Worm (Caenorhabditis elegans): ENCODE data around the gene Y43B11AR.3.
A peak's percentile ranks its signal among the peaks of the same experiment; 100 is the strongest.

Y43B11AR.3 gene

DNA sequence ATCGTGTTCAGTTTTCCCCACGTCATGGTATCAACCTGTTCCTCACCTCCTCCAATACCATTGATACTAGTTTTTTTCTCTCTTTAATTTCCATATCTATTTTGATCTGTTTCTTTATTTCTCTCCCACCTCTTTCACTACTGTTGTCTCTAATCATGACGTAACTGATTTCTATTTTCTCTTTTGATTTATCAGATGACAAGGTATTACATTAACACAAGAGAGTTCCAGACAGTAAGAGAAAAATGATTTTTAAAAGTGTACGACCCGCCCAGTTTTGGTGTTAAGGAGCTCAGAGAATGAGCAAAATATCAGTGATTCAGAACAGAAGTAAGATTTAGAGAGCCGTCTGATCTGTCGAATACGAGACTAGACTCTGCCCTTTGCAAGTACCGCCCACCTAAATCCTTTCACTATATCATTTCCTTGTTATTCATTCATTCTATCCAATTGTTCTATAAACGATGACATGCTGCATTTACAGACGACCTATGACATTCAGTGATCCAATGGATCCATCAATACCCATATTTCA, 33.8 kb downstream of the Y43B11AR.3 start, which contains the start of gene nhr-105 (continued):
- TF ChIP-seq Y5F2A.4 (GFP tag; optimal IDR thresholded peaks at IDR 0.05) (no peak), fos-1 (tag; optimal IDR thresholded peaks at IDR 0.05) (no peak), hif-1 (tag; optimal IDR thresholded peaks at IDR 0.05) (no peak), cey-2 (tag; optimal IDR thresholded peaks at IDR 0.05; ENCODE audit: borderline replicate concordance, insufficient read depth) (peak; percentile 83), zag-1 (tag; optimal IDR thresholded peaks at IDR 0.05) (no peak), set-16 (GFP tag; IDR thresholded peaks at IDR 0.05) (no peak; the same call in 1 of the 2 replicates), daf-16 (GFP tag; optimal IDR thresholded peaks at IDR 0.05) (no peak), daf-16 (tag; optimal IDR thresholded peaks at IDR 0.05) (peak; percentile 83), zip-11 (GFP tag; IDR thresholded peaks at IDR 0.05) (no peak), Y105C5A.15 (GFP tag; IDR thresholded peaks at IDR 0.05) (no peak), skn-1 (tag; optimal IDR thresholded peaks at IDR 0.05) (no peak), egl-43 (GFP tag; IDR thresholded peaks at IDR 0.05) (no peak), egl-27 (tag; optimal IDR thresholded peaks at IDR 0.05) (peak; percentile 1), nhr-10 (tag; optimal IDR thresholded peaks at IDR 0.05) (peak; percentile 74), T20F7.1 (GFP tag; optimal IDR thresholded peaks at IDR 0.05) (peak; percentile 36), F10B5.3 (tag; optimal IDR thresholded peaks at IDR 0.05) (no peak), rbr-2 (tag; optimal IDR thresholded peaks at IDR 0.05) (peak; percentile 17), daf-19 (GFP tag; conservative IDR thresholded peaks at IDR 0.05) (no peak), hlh-11 (tag; optimal IDR thresholded peaks at IDR 0.05) (peak; percentile 92), pha-4 (GFP tag; IDR thresholded peaks at IDR 0.05) (no peak), pha-4 (tag; optimal IDR thresholded peaks at IDR 0.05) (no peak), fkh-10 (GFP tag; optimal IDR thresholded peaks at IDR 0.05) (no peak), tra-1 (GFP tag; IDR thresholded peaks at IDR 0.05) (peak; percentile 62), jun-1 (tag; optimal IDR thresholded peaks at IDR 0.05) (no peak), Y75B8A.6 (GFP tag; IDR thresholded peaks at IDR 0.05) (0 out of 2 replicates have a peak, but pooled peaks have one; percentile 33), snpc-1.2 (GFP tag; IDR thresholded peaks at IDR 0.05) (no peak), gei-8 (GFP tag; optimal IDR thresholded peaks at IDR 0.05) (no peak), lir-3 (tag; optimal IDR thresholded peaks at IDR 0.05) (no peak), ceh-28 (tag; optimal IDR thresholded peaks at IDR 0.05) (no peak), nhr-76 (tag; optimal IDR thresholded peaks at IDR 0.05) (peak; percentile 20), mep-1 (tag; optimal IDR thresholded peaks at IDR 0.05) (peak; percentile 73), vab-7 (GFP tag; IDR thresholded peaks at IDR 0.05) (no peak), hlh-30 (tag; optimal IDR thresholded peaks at IDR 0.05; ENCODE audit: insufficient read depth) (peak; percentile 84), hmg-1.1 (GFP tag; IDR thresholded peaks at IDR 0.05) (no peak), ZK337.2 (GFP tag; IDR thresholded peaks at IDR 0.05) (no peak), D1046.2 (GFP tag; IDR thresholded peaks at IDR 0.05) (no peak), ztf-7 (tag; optimal IDR thresholded peaks at IDR 0.05) (peak; percentile 57), lin-1 (GFP tag; IDR thresholded peaks at IDR 0.05) (peak; percentile 47; the same call in 1 of the 2 replicates), zfp-3 (GFP tag; conservative IDR thresholded peaks at IDR 0.05) (0 out of 2 replicates have a peak, but pooled peaks have one; percentile 11), lim-7 (GFP tag; IDR thresholded peaks at IDR 0.05) (no peak), mdt-29 (GFP tag; IDR thresholded peaks at IDR 0.05) (no peak), madf-9 (GFP tag; conservative IDR thresholded peaks at IDR 0.05) (no peak; the same call in 1 of the 2 replicates), spr-3 (GFP tag; optimal IDR thresholded peaks at IDR 0.05) (no peak), ztf-11 (tag; optimal IDR thresholded peaks at IDR 0.05) (no peak), ctbp-1 (GFP tag; IDR thresholded peaks at IDR 0.05) (peak; percentile 9; the same call in 1 of the 2 replicates), unc-62 (GFP tag; optimal IDR thresholded peaks at IDR 0.05 in 1 of 2) (no peak), unc-62 (tag; optimal IDR thresholded peaks at IDR 0.05) (no peak), daf-8 (GFP tag; IDR thresholded peaks at IDR 0.05) (no peak), F26F4.8 (GFP tag; conservative IDR thresholded peaks at IDR 0.05) (no peak), php-3 (GFP tag; IDR thresholded peaks at IDR 0.05) (peak; percentile 32; the same call in 1 of the 2 replicates), nhr-237 (tag; optimal IDR thresholded peaks at IDR 0.05) (no peak)

Data from whole organism, L4 larva.